Worm (Caenorhabditis elegans): ENCODE data around the gene cmtr-1.

The cmtr-1 gene

ce11 chrII:15010366-15011235 is 15.3 kb upstream of the cmtr-1 start, which contains the start of the genes Y53F4B.9 and Y53F4B.11:
TSS of gene Y53F4B.9 (minus strand) at chrII:15010416.
TSS of gene Y53F4B.11 (plus strand) at chrII:15010748.
- TF ChIP-seq lin-39 (tag; optimal IDR thresholded peaks at IDR 0.05) (peak; percentile 77), pqm-1 (tag; optimal IDR thresholded peaks at IDR 0.05) (peak; percentile 44), unc-39 (tag; optimal IDR thresholded peaks at IDR 0.05) (no peak), nhr-67 (tag; optimal IDR thresholded peaks at IDR 0.05) (no peak), hmg-11 (tag; optimal IDR thresholded peaks at IDR 0.05) (peak; percentile 45), sea-2 (GFP tag; optimal IDR thresholded peaks at IDR 0.05) (no peak), lsy-12 (tag; optimal IDR thresholded peaks at IDR 0.05) (peak; percentile 26), ceh-28 (tag; optimal IDR thresholded peaks at IDR 0.05) (peak; percentile 59), unc-62 (GFP tag; optimal IDR thresholded peaks at IDR 0.05) (no peak), nhr-76 (tag; optimal IDR thresholded peaks at IDR 0.05) (no peak), nhr-12 (tag; optimal IDR thresholded peaks at IDR 0.05) (no peak), eor-1 (tag; optimal IDR thresholded peaks at IDR 0.05) (no peak), fkh-10 (GFP tag; optimal IDR thresholded peaks at IDR 0.05) (no peak), nhr-11 (tag; optimal IDR thresholded peaks at IDR 0.05) (no peak), ceh-82 (tag; optimal IDR thresholded peaks at IDR 0.05) (peak; percentile 47), ceh-9 (tag; optimal IDR thresholded peaks at IDR 0.05) (no peak), mdl-1 (tag; optimal IDR thresholded peaks at IDR 0.05) (no peak), ceh-16 (tag; optimal IDR thresholded peaks at IDR 0.05) (no peak), fkh-2 (tag; optimal IDR thresholded peaks at IDR 0.05) (no peak), elt-3 (tag; optimal IDR thresholded peaks at IDR 0.05) (no peak), nhr-77 (tag; optimal IDR thresholded peaks at IDR 0.05) (peak; percentile 61), fos-1 (tag; optimal IDR thresholded peaks at IDR 0.05) (no peak), R02D3.7 (tag; optimal IDR thresholded peaks at IDR 0.05) (peak; percentile 62), daf-12 (tag; optimal IDR thresholded peaks at IDR 0.05) (no peak), zag-1 (tag; optimal IDR thresholded peaks at IDR 0.05) (no peak), nhr-237 (tag; optimal IDR thresholded peaks at IDR 0.05) (no peak), elt-1 (tag; optimal IDR thresholded peaks at IDR 0.05) (no peak), ama-1 (optimal IDR thresholded peaks at IDR 0.05) (peak; percentile 16), aly-2 (tag; optimal IDR thresholded peaks at IDR 0.05) (no peak), pha-4 (tag; optimal IDR thresholded peaks at IDR 0.05) (peak; percentile 88), egl-27 (tag; optimal IDR thresholded peaks at IDR 0.05) (no peak), jun-1 (tag; optimal IDR thresholded peaks at IDR 0.05) (peak; percentile 42), ztf-4 (tag; optimal IDR thresholded peaks at IDR 0.05) (no peak), ztf-11 (tag; optimal IDR thresholded peaks at IDR 0.05) (no peak), nhr-28 (tag; optimal IDR thresholded peaks at IDR 0.05) (no peak), lin-15B (tag; optimal IDR thresholded peaks at IDR 0.05) (peak; percentile 93), skn-1 (tag; optimal IDR thresholded peaks at IDR 0.05) (peak; percentile 31), ZK546.5 (tag; optimal IDR thresholded peaks at IDR 0.05) (no peak), nhr-25 (tag; optimal IDR thresholded peaks at IDR 0.05) (peak; percentile 59), nfya-1 (tag; optimal IDR thresholded peaks at IDR 0.05; ENCODE audit: insufficient read depth) (peak; percentile 88), nhr-23 (tag; optimal IDR thresholded peaks at IDR 0.05) (peak; percentile 73), elt-2 (tag; optimal IDR thresholded peaks at IDR 0.05) (peak; percentile 18), snpc-4 (tag; optimal IDR thresholded peaks at IDR 0.05) (peak; percentile 85), tbx-2 (tag; optimal IDR thresholded peaks at IDR 0.05) (no peak), egl-5 (tag; optimal IDR thresholded peaks at IDR 0.05) (peak; percentile 55), mml-1 (tag; optimal IDR thresholded peaks at IDR 0.05) (no peak), nhr-43 (tag; optimal IDR thresholded peaks at IDR 0.05; ENCODE audit: poor library complexity, severe bottlenecking) (no peak)

Data from whole organism, L3 larva.